Fruit fly (Drosophila melanogaster): ENCODE results near the gene CG14957.

DNA sequence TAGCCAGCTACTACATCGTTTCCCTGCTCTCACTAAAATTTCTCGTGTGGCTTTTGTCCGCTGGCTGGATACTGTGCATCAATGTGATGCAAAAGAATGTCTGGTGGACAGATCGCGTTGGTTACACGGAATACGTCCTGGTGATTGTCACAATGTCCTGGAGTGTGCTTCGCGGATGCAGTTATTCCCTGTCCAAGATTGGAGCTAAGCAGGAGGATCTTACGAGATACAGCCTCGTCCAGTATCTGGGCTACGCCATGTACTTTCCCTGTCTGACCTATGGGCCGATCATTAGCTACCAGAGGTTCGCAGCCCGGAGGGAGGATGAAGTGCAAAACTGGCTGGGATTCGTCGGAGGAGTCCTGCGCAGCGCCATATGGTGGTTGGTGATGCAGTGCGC is 24.8 kb upstream of the CG14957 start:
- no peak for TF ChIP-seq CTCF (optimal IDR thresholded peaks at IDR 0.05)
- TF ChIP-seq CG8478 (optimal IDR thresholded peaks at IDR 0.05) = no peak
